Worm (Caenorhabditis elegans): ENCODE measurements around the gene C16C8.11.

DNA sequence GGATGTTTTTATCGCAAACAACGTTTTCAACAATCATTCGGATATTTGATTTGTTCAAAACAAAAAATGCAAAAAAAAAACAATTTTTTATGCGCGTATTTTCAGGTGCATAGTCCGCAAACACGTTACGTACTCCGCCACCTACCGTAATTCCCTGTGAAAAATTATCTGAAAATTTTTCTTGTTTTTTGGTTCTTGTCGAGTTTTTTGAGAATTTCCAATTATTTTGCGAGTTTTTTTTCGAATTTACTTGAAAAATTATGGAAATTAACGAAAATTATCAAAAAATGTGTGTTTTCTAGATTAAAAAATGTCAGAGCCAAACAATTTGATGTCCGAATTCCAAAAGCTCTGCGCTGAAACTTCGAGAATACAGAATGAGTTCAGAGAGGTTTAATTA lies 1.1 kb upstream of the C16C8.11 start, which contains the start of gene C16C8.12:
- TF ChIP-seq B0310.2 (tag; optimal IDR thresholded peaks at IDR 0.05) (no peak), ama-1 (optimal IDR thresholded peaks at IDR 0.05) (no peak), F13C5.2 (tag; optimal IDR thresholded peaks at IDR 0.05) (no peak), hmg-4 (GFP tag; optimal IDR thresholded peaks at IDR 0.05) (no peak), scrt-1 (GFP tag; IDR thresholded peaks at IDR 0.05) (no peak), hnd-1 (tag; optimal IDR thresholded peaks at IDR 0.05) (no peak), ceh-13 (GFP tag; optimal IDR thresholded peaks at IDR 0.05) (no peak), tra-4 (tag; optimal IDR thresholded peaks at IDR 0.05) (no peak), pes-1 (GFP tag; IDR thresholded peaks at IDR 0.05) (no peak), sea-1 (GFP tag; conservative IDR thresholded peaks at IDR 0.05) (no peak)

Data from whole organism, early embryonic.